Fruit fly (Drosophila melanogaster) whole organism, embryonic: ENCODE results near the gene wam.
A peak's percentile ranks its signal among the peaks of the same experiment; 100 is the strongest.

Experiments used
- Abd-B ChIP-seq: fragments of 200-800 bp; sonication (Bioruptor generic); optimal IDR thresholded peaks from 2 replicates; lab custom pipeline; 2018; ENCODE audit warnings: missing biosample characterization, mild to moderate bottlenecking, missing genetic modification characterization, moderate library complexity
- Adf1 ChIP-seq: fragments of 200-800 bp; sonication (Bioruptor generic); IDR thresholded peaks from 2 replicates; pipeline ENCODE4 v1.3.6; 2022; ENCODE audit warnings: missing biosample characterization, missing genetic modification characterization
- Awh ChIP-seq: fragments of 200-800 bp; sonication (Bioruptor generic); IDR thresholded peaks from 2 replicates; pipeline ENCODE4, ENCODE4 v1.3.6; 2022; ENCODE audit warnings: missing biosample characterization, missing genetic modification characterization
- CG10979 ChIP-seq: fragments of 200-800 bp; sonication (Bioruptor generic); optimal IDR thresholded peaks from 2 replicates; lab custom pipeline; 2018; ENCODE audit warnings: missing biosample characterization, mild to moderate bottlenecking, missing genetic modification characterization, moderate library complexity
- CG11696 ChIP-seq: fragments of 200-800 bp; sonication (Bioruptor generic); IDR thresholded peaks from 2 replicates; pipeline ENCODE4 v1.3.6; 2022; ENCODE audit warnings: missing biosample characterization, missing genetic modification characterization
- CG12104 ChIP-seq: fragments of 200-800 bp; sonication (Bioruptor generic); optimal IDR thresholded peaks from 3 replicates; lab custom pipeline; 2016; ENCODE audit warnings: missing biosample characterization, missing genetic modification characterization
- CG1233 ChIP-seq: fragments of 200-800 bp; sonication (Bioruptor generic); optimal IDR thresholded peaks from 4 replicates; lab custom pipeline; 2018; ENCODE audit warnings: missing biosample characterization, mild to moderate bottlenecking, missing genetic modification characterization
- CG14050 ChIP-seq: fragments of 200-800 bp; sonication (Bioruptor generic); IDR thresholded peaks from 3 replicates; pipeline ENCODE4 v1.3.6; 2022; ENCODE audit warnings: missing biosample characterization, missing genetic modification characterization
- CG17361 ChIP-seq: fragments of 200-800 bp; sonication (Bioruptor generic); IDR thresholded peaks from 3 replicates; pipeline ENCODE4 v1.3.6; 2022; ENCODE audit warnings: missing biosample characterization, missing genetic modification characterization
- CG1832 ChIP-seq: fragments of 200-800 bp; sonication (Bioruptor generic); optimal IDR thresholded peaks from 2 replicates; lab custom pipeline; 2017; ENCODE audit warnings: missing biosample characterization, mild to moderate bottlenecking, missing genetic modification characterization, inconsistent platforms
- CG2199 ChIP-seq: fragments of 200-800 bp; sonication (Bioruptor generic); IDR thresholded peaks from 3 replicates; pipeline ENCODE4 v1.3.6; 2022; ENCODE audit warnings: missing biosample characterization, missing genetic modification characterization
- CG2202 ChIP-seq: fragments of 200-800 bp; sonication (Bioruptor generic); optimal IDR thresholded peaks from 2 replicates; lab custom pipeline; 2018; ENCODE audit warnings: missing biosample characterization, mild to moderate bottlenecking, missing genetic modification characterization
- CG34376 ChIP-seq: fragments of 200-800 bp; sonication (Bioruptor generic); optimal IDR thresholded peaks from 2 replicates; lab custom pipeline; 2018; ENCODE audit warnings: missing biosample characterization, mild to moderate bottlenecking, missing genetic modification characterization
- CG34422 ChIP-seq: fragments of 200-800 bp; sonication (Bioruptor generic); IDR thresholded peaks from 3 replicates; pipeline ENCODE4 v1.3.6; 2022; ENCODE audit warnings: missing biosample characterization, missing genetic modification characterization
- CG7745 ChIP-seq: fragments of 200-800 bp; sonication (Bioruptor generic); optimal IDR thresholded peaks from 2 replicates; lab custom pipeline; 2018; ENCODE audit warnings: missing biosample characterization, mild to moderate bottlenecking, missing genetic modification characterization, moderate library complexity
- CG8765 ChIP-seq: fragments of 200-800 bp; sonication (Bioruptor generic); IDR thresholded peaks from 2 replicates; pipeline ENCODE4 v1.3.6; 2022; ENCODE audit warnings: missing biosample characterization, missing genetic modification characterization
- CG9727 ChIP-seq: fragments of 200-800 bp; sonication (Bioruptor generic); optimal IDR thresholded peaks from 3 replicates; lab custom pipeline; 2017; ENCODE audit warnings: missing biosample characterization, mild to moderate bottlenecking, missing genetic modification characterization
- CkIIα-i1 ChIP-seq: fragments of 200-800 bp; sonication (Bioruptor generic); IDR thresholded peaks from 2 replicates; pipeline ENCODE4 v1.3.6; 2022; ENCODE audit warnings: missing biosample characterization, missing genetic modification characterization
- CrebB ChIP-seq: fragments of 200-800 bp; sonication (Bioruptor generic); optimal IDR thresholded peaks from 3 replicates; lab custom pipeline; 2018; ENCODE audit warnings: missing biosample characterization, mild to moderate bottlenecking, missing genetic modification characterization
- D19A ChIP-seq: fragments of 200-800 bp; optimal IDR thresholded peaks from 3 replicates; lab custom pipeline; 2019; ENCODE audit warnings: missing biosample characterization, mild to moderate bottlenecking, missing genetic modification characterization, moderate library complexity
- Deaf1 ChIP-seq: fragments of 200-800 bp; optimal IDR thresholded peaks from 3 replicates; lab custom pipeline; 2019; ENCODE audit warnings: missing biosample characterization, mild to moderate bottlenecking, missing genetic modification characterization, moderate library complexity
- Dref ChIP-seq: fragments of 200-800 bp; sonication (Bioruptor generic); IDR thresholded peaks from 2 replicates; pipeline ENCODE4 v1.3.6; 2022; ENCODE audit warnings: missing biosample characterization, missing genetic modification characterization
- HmgD ChIP-seq: fragments of 200-800 bp; sonication (Bioruptor generic); optimal IDR thresholded peaks from 3 replicates; lab custom pipeline; 2016; ENCODE audit warnings: missing biosample characterization, missing genetic modification characterization
- Hmr ChIP-seq: fragments of 200-800 bp; sonication (Bioruptor generic); optimal IDR thresholded peaks from 3 replicates; lab custom pipeline; 2017; ENCODE audit warnings: mild to moderate bottlenecking, missing biosample characterization, missing genetic modification reagents, missing genetic modification characterization
- Mad ChIP-seq: fragments of 200-800 bp; sonication (Bioruptor generic); optimal IDR thresholded peaks from 2 replicates; lab custom pipeline; 2016; ENCODE audit warnings: missing biosample characterization, missing genetic modification characterization
- Oaz ChIP-seq: fragments of 200-800 bp; sonication (Bioruptor generic); IDR thresholded peaks from 2 replicates; pipeline ENCODE4 v1.3.6; 2022; ENCODE audit warnings: missing biosample characterization, missing genetic modification characterization
- TFAM ChIP-seq: fragments of 200-800 bp; sonication (Bioruptor generic); optimal IDR thresholded peaks from 2 replicates; lab custom pipeline; 2017; ENCODE audit warnings: missing biosample characterization, missing genetic modification characterization, inconsistent platforms
- aop ChIP-seq: fragments of 200-800 bp; sonication (Bioruptor generic); IDR thresholded peaks from 2 replicates; pipeline ENCODE4 v1.3.6; 2022; ENCODE audit warnings: missing biosample characterization, missing genetic modification characterization
- bigmax ChIP-seq: fragments of 200-800 bp; sonication (Bioruptor generic); optimal IDR thresholded peaks from 2 replicates; lab custom pipeline; 2018; ENCODE audit warnings: missing biosample characterization, mild to moderate bottlenecking, missing genetic modification characterization
- cas ChIP-seq: fragments of 200-800 bp; sonication (Bioruptor generic); IDR thresholded peaks from 2 replicates; pipeline ENCODE4 v1.3.6; 2022; ENCODE audit warnings: missing biosample characterization, missing genetic modification characterization
- chinmo ChIP-seq: fragments of 200-800 bp; sonication (Bioruptor generic); IDR thresholded peaks from 4 replicates; pipeline ENCODE4 v1.3.6; 2022; ENCODE audit warnings: missing biosample characterization, missing genetic modification characterization; ENCODE audit not compliant: partially characterized antibody
- dimm ChIP-seq: fragments of 200-800 bp; sonication (Bioruptor generic); IDR thresholded peaks from 2 replicates; pipeline ENCODE4 v1.3.6; 2022; ENCODE audit warnings: missing biosample characterization, missing genetic modification characterization
- esg ChIP-seq: fragments of 200-800 bp; sonication (Bioruptor generic); conservative IDR thresholded peaks from 2 replicates; pipeline ENCODE4 v1.3.6; 2022; ENCODE audit warnings: missing biosample characterization, missing genetic modification characterization
- fu2 ChIP-seq: fragments of 200-800 bp; sonication (Bioruptor generic); optimal IDR thresholded peaks from 2 replicates; lab custom pipeline; 2016; ENCODE audit warnings: missing biosample characterization, missing genetic modification characterization
- grn ChIP-seq: fragments of 200-800 bp; sonication (Bioruptor generic); optimal IDR thresholded peaks from 3 replicates; lab custom pipeline; 2017; ENCODE audit warnings: missing biosample characterization, missing genetic modification characterization
- her ChIP-seq: fragments of 200-800 bp; sonication (Bioruptor generic); optimal IDR thresholded peaks from 2 replicates; lab custom pipeline; 2016; ENCODE audit warnings: missing biosample characterization, missing genetic modification characterization
- hkb ChIP-seq, 2 experiments: fragments of 200-800 bp in 1 of 2; fragments of >200 bp in 1 of 2; sonication (Bioruptor generic) in 1 of 2; IDR thresholded peaks in 1 of 2; optimal IDR thresholded peaks in 1 of 2; 2 replicates each; pipeline versions ENCODE4 v1.3.6 to Lab custom; 2017 to 2022; ENCODE audit warnings: missing biosample characterization in 1 of 2, missing genetic modification characterization in 1 of 2
- inv ChIP-seq: fragments of 200-800 bp; sonication (Bioruptor generic); IDR thresholded peaks from 2 replicates; pipeline ENCODE4 v1.3.6; 2022; ENCODE audit warnings: missing biosample characterization, missing genetic modification characterization; ENCODE audit not compliant: partially characterized antibody
- mam ChIP-seq: fragments of 200-800 bp; sonication (Bioruptor generic); optimal IDR thresholded peaks from 3 replicates; lab custom pipeline; 2016; ENCODE audit warnings: missing biosample characterization, missing genetic modification characterization
- nerfin-1 ChIP-seq: fragments of 200-800 bp; sonication (Bioruptor generic); optimal IDR thresholded peaks from 3 replicates; lab custom pipeline; 2019; ENCODE audit warnings: missing biosample characterization, mild to moderate bottlenecking, missing genetic modification characterization, moderate library complexity
- phol ChIP-seq: fragments of 200-800 bp; sonication (Bioruptor generic); optimal IDR thresholded peaks from 3 replicates; lab custom pipeline; 2018; ENCODE audit warnings: missing biosample characterization, mild to moderate bottlenecking, missing genetic modification characterization, moderate library complexity
- pum ChIP-seq: fragments of 200-800 bp; sonication (Bioruptor generic); optimal IDR thresholded peaks from 2 replicates; lab custom pipeline; 2016; ENCODE audit warnings: missing biosample characterization, missing genetic modification characterization
- seq ChIP-seq: fragments of 200-800 bp; sonication (Bioruptor generic); IDR thresholded peaks from 2 replicates; pipeline ENCODE4 v1.3.6; 2022; ENCODE audit warnings: missing biosample characterization, missing genetic modification characterization
- sim ChIP-seq: fragments of 200-800 bp; sonication (Bioruptor generic); IDR thresholded peaks from 2 replicates; pipeline ENCODE4 v1.3.6; 2022; ENCODE audit warnings: missing biosample characterization, missing genetic modification characterization
- tll ChIP-seq, 2 experiments: fragments of 200-800 bp in 1 of 2; fragments of >200 bp in 1 of 2; sonication (Bioruptor generic) in 1 of 2; optimal IDR thresholded peaks; 2 replicates each; lab custom pipeline; 2017 to 2019; ENCODE audit warnings: missing biosample characterization in 2 of 2, missing genetic modification characterization in 2 of 2, mild to moderate bottlenecking in 1 of 2, moderate library complexity in 1 of 2
- trem ChIP-seq: fragments of 200-800 bp; optimal IDR thresholded peaks from 3 replicates; lab custom pipeline; 2019; ENCODE audit warnings: missing biosample characterization, mild to moderate bottlenecking, missing genetic modification characterization, moderate library complexity
- trh ChIP-seq: fragments of 200-800 bp; sonication (Bioruptor generic); optimal IDR thresholded peaks from 2 replicates; lab custom pipeline; 2016; ENCODE audit warnings: missing biosample characterization, missing genetic modification characterization
- twi ChIP-seq: fragments of 200-800 bp; optimal IDR thresholded peaks from 2 replicates; lab custom pipeline; 2019; ENCODE audit warnings: missing biosample characterization, mild to moderate bottlenecking, missing genetic modification characterization, moderate library complexity
- usp ChIP-seq: fragments of >200 bp; optimal IDR thresholded peaks from 2 replicates; lab custom pipeline; 2017; ENCODE audit warnings: missing biosample characterization, missing genetic modification characterization
- zen ChIP-seq: fragments of 200-800 bp; sonication (Bioruptor generic); optimal IDR thresholded peaks from 3 replicates; lab custom pipeline; 2018; ENCODE audit warnings: missing biosample characterization, mild to moderate bottlenecking, missing genetic modification characterization, moderate library complexity
- zf30C ChIP-seq: fragments of 200-800 bp; sonication (Bioruptor generic); optimal IDR thresholded peaks from 3 replicates; lab custom pipeline; 2018; ENCODE audit warnings: missing biosample characterization, mild to moderate bottlenecking, missing genetic modification characterization

wam gene

dm6 chr3R:23315221-23315620, 27.4 kb upstream of the wam start (continued):
- TF ChIP-seq trem (tag; lab: Kevin White, UChicago) (no peak), Deaf1 (tag; lab: Kevin White, UChicago) (peak; percentile 35), TFAM (GFP tag; lab: Kevin White, UChicago) (no peak), D19A (no peak), CG1832 (peak; percentile 71), CG9727 (no peak), esg (GFP tag; lab: Robert Waterston, UW) (no peak), zen (tag; lab: Kevin White, UChicago) (peak; percentile 49), pum (GFP tag; lab: Kevin White, UChicago) (no peak), CrebB (no peak), CG2199 (GFP tag; lab: Robert Waterston, UW) (0 out of 3 replicates have a peak, but pooled peaks have one; percentile 19), Oaz (GFP tag; lab: Robert Waterston, UW) (no peak), CkIIα-i1 (GFP tag; lab: Robert Waterston, UW) (no peak), her (GFP tag; lab: Kevin White, UChicago) (no peak), sim (GFP tag; lab: Robert Waterston, UW) (no peak), zf30C (GFP tag; lab: Kevin White, UChicago) (no peak), chinmo (GFP tag; lab: Robert Waterston, UW) (peak; percentile 50; the same call in 1 of the 4 replicates), CG10979 (no peak), aop (GFP tag; lab: Robert Waterston, UW) (peak; percentile 82), phol (tag; lab: Kevin White, UChicago) (no peak)

dm6 chr3R:23314332-23314731, 26.5 kb upstream of the wam start:
- TF ChIP-seq inv (GFP tag; lab: Robert Waterston, UW) (no peak), CG8765 (GFP tag; lab: Robert Waterston, UW) (no peak), cas (GFP tag; lab: Robert Waterston, UW) (no peak), seq (GFP tag; lab: Robert Waterston, UW) (peak; percentile 61; the same call in 1 of the 2 replicates), CG17361 (GFP tag; lab: Robert Waterston, UW) (no peak), Awh (no peak; the same call in 1 of the 2 replicates), CG1233 (GFP tag; lab: Kevin White, UChicago) (peak; percentile 70), CG34376 (GFP tag; lab: Kevin White, UChicago) (peak; percentile 76), nerfin-1 (tag; lab: Kevin White, UChicago) (peak; percentile 52), CG12104 (GFP tag; lab: Kevin White, UChicago) (peak; percentile 25), Adf1 (GFP tag; lab: Robert Waterston, UW) (peak; percentile 54; the same call in 1 of the 2 replicates), trh (GFP tag; lab: Kevin White, UChicago) (no peak), HmgD (GFP tag; lab: Kevin White, UChicago) (peak; percentile 49), bigmax (GFP tag; lab: Kevin White, UChicago) (no peak), CG2202 (tag; lab: Kevin White, UChicago) (peak; percentile 4), Abd-B (GFP tag; lab: Kevin White, UChicago) (no peak), CG11696 (GFP tag; lab: Robert Waterston, UW) (peak; percentile 45), CG34422 (GFP tag; lab: Robert Waterston, UW) (no peak; the same call in 2 of the 3 replicates), Hmr (GFP tag; lab: Kevin White, UChicago) (peak; percentile 31), mam (GFP tag; lab: Kevin White, UChicago) (no peak), CrebB (peak; percentile 68), CG7745 (tag; lab: Kevin White, UChicago) (peak; percentile 40), Dref (GFP tag; lab: Robert Waterston, UW) (no peak), dimm (GFP tag; lab: Robert Waterston, UW) (no peak), CG14050 (GFP tag; lab: Robert Waterston, UW) (no peak), hkb (optimal IDR thresholded peaks at IDR 0.05; lab: Kevin White, UChicago) (no peak), hkb (GFP tag; IDR thresholded peaks at IDR 0.05; lab: Robert Waterston, UW) (peak; percentile 53; the same call in 1 of the 2 replicates), twi (tag; lab: Kevin White, UChicago) (peak; percentile 16), usp (GFP tag; lab: Kevin White, UChicago) (no peak), Mad (GFP tag; lab: Kevin White, UChicago) (no peak), grn (no peak), tll (GFP tag; optimal IDR thresholded peaks at IDR 0.05; lab: Kevin White, UChicago) (peak in 1 of 2 experiments; percentile 65), fu2 (GFP tag; lab: Kevin White, UChicago) (no peak)
